Fruit fly (Drosophila melanogaster) whole organism: Measurements from ENCODE around the gene Send1.

Experiments
- CG8478 ChIP-seq: fragments of >200 bp; optimal IDR thresholded peaks from 2 replicates; lab custom pipeline; 2018; ENCODE audit warnings: inconsistent platforms
- Dll ChIP-seq: fragments of >200 bp; optimal IDR thresholded peaks from 2 replicates; lab custom pipeline; 2017
- EcR ChIP-seq, 2 experiments: fragments of >200 bp; optimal IDR thresholded peaks; 2 replicates each; lab custom pipeline; 2017; ENCODE audit warnings: missing biosample characterization in 2 of 2, missing genetic modification characterization in 2 of 2, missing genetic modification reagents in 2 of 2
- pan ChIP-seq: fragments of >200 bp; optimal IDR thresholded peaks from 2 replicates; lab custom pipeline; 2017
- psq ChIP-seq: fragments of >200 bp; optimal IDR thresholded peaks from 2 replicates; lab custom pipeline; 2017
- usp ChIP-seq: fragments of >200 bp; optimal IDR thresholded peaks from 2 replicates; lab custom pipeline; 2017; ENCODE audit warnings: missing biosample characterization, missing genetic modification characterization, mixed read lengths

The Send1 gene

DNA sequence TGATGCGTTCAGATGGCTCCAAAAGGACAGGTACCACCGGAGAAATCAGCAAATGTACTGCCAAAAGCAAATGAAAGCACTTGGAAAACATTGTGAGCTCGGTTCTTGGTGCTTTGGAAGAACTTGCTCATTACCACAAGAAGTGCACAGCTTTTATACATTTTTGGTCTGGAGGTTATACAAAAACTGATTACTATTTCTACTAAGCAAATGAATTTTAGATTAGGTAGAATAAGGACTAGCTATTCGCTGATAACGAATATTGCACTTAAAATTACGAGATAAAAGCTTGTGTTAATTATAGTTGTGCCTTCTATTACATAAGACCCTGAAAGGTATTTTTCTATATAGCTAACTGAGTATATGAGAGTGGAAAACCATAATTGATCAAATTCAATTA is at the start of gene Send1:
Send1 (minus strand) TSS at position 101 of the 400 bp plus-strand sequence.
- TF ChIP-seq Dll (lab: Kevin White, UChicago), result no peak
- TF ChIP-seq EcR (GFP tag; optimal IDR thresholded peaks at IDR 0.05; lab: Kevin White, UChicago), result no peak
- TF ChIP-seq psq (lab: Kevin White, UChicago), result no peak
- TF ChIP-seq CG8478 (lab: Kevin White, UChicago), result no peak
- no peak for TF ChIP-seq usp (GFP tag; lab: Kevin White, UChicago)
- no peak for TF ChIP-seq pan

- TF ChIP-seq EcR (GFP tag; optimal IDR thresholded peaks at IDR 0.05; lab: Kevin White, UChicago), result no peak
- no peak for TF ChIP-seq CG8478 (lab: Kevin White, UChicago)
- TF ChIP-seq psq (lab: Kevin White, UChicago), result no peak
- TF ChIP-seq pan, result no peak
- no peak for TF ChIP-seq Dll (lab: Kevin White, UChicago)
- TF ChIP-seq usp (GFP tag; lab: Kevin White, UChicago), result no peak
Measured at dm6 chr2L:2299803-2300202, 45.0 kb upstream of the Send1 start, which contains the start of gene CG31949. Gene CG31949, plus strand, starts transcription at chr2L:2300103.

dm6 chr2L:2290638-2291037 is 35.8 kb upstream of the Send1 start, which contains the start of gene robl22E:
Gene robl22E, minus strand, starts transcription at chr2L:2290738.
- no peak for TF ChIP-seq usp (GFP tag; lab: Kevin White, UChicago)
- no peak for TF ChIP-seq psq (lab: Kevin White, UChicago)
- TF ChIP-seq EcR (GFP tag; optimal IDR thresholded peaks at IDR 0.05; lab: Kevin White, UChicago), result no peak
- TF ChIP-seq pan, result no peak
- no peak for TF ChIP-seq CG8478 (lab: Kevin White, UChicago)
- no peak for TF ChIP-seq Dll (lab: Kevin White, UChicago)

dm6 chr2L:2289316-2289715 is 34.5 kb upstream of the Send1 start, which contains the start of gene CG17237:
Gene CG17237, minus strand, starts transcription at chr2L:2289416.
- TF ChIP-seq psq (lab: Kevin White, UChicago) (no peak), Dll (lab: Kevin White, UChicago) (no peak), EcR (GFP tag; optimal IDR thresholded peaks at IDR 0.05; lab: Kevin White, UChicago) (no peak), pan (no peak), CG8478 (lab: Kevin White, UChicago) (no peak), usp (GFP tag; lab: Kevin White, UChicago) (no peak)

DNA sequence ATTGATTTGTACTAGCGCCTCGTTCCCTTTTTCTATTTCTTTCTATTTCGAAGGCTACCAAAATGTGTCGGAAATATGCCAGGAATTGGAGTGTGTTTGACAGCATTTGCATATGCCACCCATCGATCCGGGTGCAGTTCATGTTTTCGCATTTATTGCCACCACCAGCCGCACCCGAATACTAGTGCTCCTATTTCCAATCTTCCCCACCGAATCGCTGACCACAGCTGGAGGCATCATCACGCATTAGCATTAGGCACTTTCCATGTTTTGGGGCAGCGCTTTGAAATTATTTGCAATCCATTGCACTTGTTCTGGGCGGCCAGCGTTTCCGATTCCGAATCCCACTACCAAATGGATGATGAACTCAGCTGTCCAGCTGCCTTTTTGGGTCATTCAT is 33.0 kb upstream of the Send1 start, which contains the start of gene CG42658:
CG42658 (minus strand) TSS at position 101 of the 400 bp plus-strand sequence.
- TF ChIP-seq EcR (GFP tag; optimal IDR thresholded peaks at IDR 0.05; lab: Kevin White, UChicago) (no peak), pan (no peak), usp (GFP tag; lab: Kevin White, UChicago) (no peak), CG8478 (lab: Kevin White, UChicago) (no peak), Dll (lab: Kevin White, UChicago) (no peak), psq (lab: Kevin White, UChicago) (no peak)

dm6 chr2L:2286773-2287172 is 31.9 kb upstream of the Send1 start, which contains the start of gene CG31681:
Gene CG31681, minus strand, starts transcription at chr2L:2286873.
- TF ChIP-seq pan (no peak), psq (lab: Kevin White, UChicago) (no peak), CG8478 (lab: Kevin White, UChicago) (no peak), Dll (lab: Kevin White, UChicago) (no peak), EcR (GFP tag; optimal IDR thresholded peaks at IDR 0.05; lab: Kevin White, UChicago) (no peak), usp (GFP tag; lab: Kevin White, UChicago) (no peak)

dm6 chr2L:2284863-2285262 is 30.0 kb upstream of the Send1 start, which contains the start of gene CG4271:
Gene CG4271, plus strand, starts transcription at chr2L:2285163.
- TF ChIP-seq psq (lab: Kevin White, UChicago) (no peak), pan (no peak), CG8478 (lab: Kevin White, UChicago) (no peak), Dll (lab: Kevin White, UChicago) (no peak), usp (GFP tag; lab: Kevin White, UChicago) (no peak), EcR (GFP tag; optimal IDR thresholded peaks at IDR 0.05; lab: Kevin White, UChicago) (no peak)

dm6 chr2L:2269040-2269439 is 14.2 kb upstream of the Send1 start, which contains the start of gene CG17242:
Gene CG17242, minus strand, starts transcription at chr2L:2269140.
- TF ChIP-seq usp (GFP tag; lab: Kevin White, UChicago) (no peak), Dll (lab: Kevin White, UChicago) (no peak), pan (no peak), EcR (GFP tag; optimal IDR thresholded peaks at IDR 0.05; lab: Kevin White, UChicago) (no peak), psq (lab: Kevin White, UChicago) (no peak), CG8478 (lab: Kevin White, UChicago) (no peak)

- TF ChIP-seq Dll (lab: Kevin White, UChicago) (no peak), usp (GFP tag; lab: Kevin White, UChicago) (no peak), EcR (GFP tag; optimal IDR thresholded peaks at IDR 0.05; lab: Kevin White, UChicago) (no peak), CG8478 (lab: Kevin White, UChicago) (no peak), psq (lab: Kevin White, UChicago) (no peak), pan (no peak)
Measured at dm6 chr2L:2265221-2265620, 10.4 kb upstream of the Send1 start, which contains the start of gene CG34049. Gene CG34049, minus strand, starts transcription at chr2L:2265321.

- TF ChIP-seq CG8478 (lab: Kevin White, UChicago) (no peak), pan (no peak), Dll (lab: Kevin White, UChicago) (no peak), EcR (GFP tag; optimal IDR thresholded peaks at IDR 0.05; lab: Kevin White, UChicago) (no peak), psq (lab: Kevin White, UChicago) (no peak), usp (GFP tag; lab: Kevin White, UChicago) (no peak)
Measured at dm6 chr2L:2263142-2263541, 8.3 kb upstream of the Send1 start, which contains the start of gene CG4270. Gene CG4270, plus strand, starts transcription at chr2L:2263442.

DNA sequence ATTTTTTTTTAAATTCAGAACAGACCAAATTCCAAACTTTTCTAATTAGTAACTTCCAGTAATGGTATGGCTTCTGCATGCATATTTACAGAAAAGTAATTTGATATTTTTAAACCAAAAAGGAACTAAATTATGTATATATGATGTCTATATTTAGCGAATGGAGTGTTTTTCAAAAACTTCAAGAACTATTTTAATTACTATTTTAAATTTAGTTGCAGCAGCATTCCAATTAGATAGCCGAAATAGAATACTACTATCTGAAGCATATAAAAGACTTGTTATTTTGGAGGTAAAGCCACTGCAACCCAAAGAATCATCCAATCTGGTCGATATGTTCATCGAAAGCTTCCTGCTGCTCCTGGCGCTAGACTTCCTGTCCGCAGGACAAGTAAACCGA is 2.1 kb downstream of the Send1 start, which contains the start of gene CG17234:
CG17234 (plus strand) TSS at position 301 of the 400 bp plus-strand sequence.
- TF ChIP-seq EcR (GFP tag; optimal IDR thresholded peaks at IDR 0.05; lab: Kevin White, UChicago), result no peak
- no peak for TF ChIP-seq Dll (lab: Kevin White, UChicago)

DNA sequence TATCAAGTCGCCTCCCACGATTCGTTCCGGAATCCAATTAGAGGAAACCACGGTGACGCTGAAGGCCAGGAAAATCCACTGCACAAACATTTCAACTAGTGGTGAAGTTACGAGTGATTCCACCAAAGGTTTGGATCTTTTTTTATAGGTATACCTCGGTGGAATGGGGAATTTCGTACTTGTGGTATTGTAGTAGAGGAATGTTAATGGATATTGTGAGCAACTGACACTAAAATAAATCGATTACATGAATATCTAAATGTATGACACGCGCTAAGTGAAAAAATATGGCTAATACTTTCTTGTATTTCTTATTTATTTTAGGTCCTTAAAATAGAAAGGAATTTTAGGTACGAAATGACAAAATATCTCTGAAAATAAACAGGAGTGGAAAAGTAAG is 2.6 kb downstream of the Send1 start, which contains the start of gene CG17239:
CG17239 (minus strand) TSS at position 101 of the 400 bp plus-strand sequence.
- TF ChIP-seq usp (GFP tag; lab: Kevin White, UChicago) (no peak), EcR (GFP tag; optimal IDR thresholded peaks at IDR 0.05; lab: Kevin White, UChicago) (no peak), pan (no peak), CG8478 (lab: Kevin White, UChicago) (no peak), Dll (lab: Kevin White, UChicago) (no peak), psq (lab: Kevin White, UChicago) (no peak)
